Fruit fly (Drosophila melanogaster) Kc167 (cell line): Measurements from ENCODE around the gene Tspo.

ENCODE experiments used
- Myc ChIP-seq: fragments of >200 bp; optimal IDR thresholded peaks from 2 replicates; lab custom pipeline; 2017; ENCODE audit warnings: missing external identifiers
- Sin3A ChIP-seq: fragments of >200 bp; optimal IDR thresholded peaks from 2 replicates; lab custom pipeline; 2018; ENCODE audit warnings: missing external identifiers
- h ChIP-seq: fragments of >200 bp; optimal IDR thresholded peaks from 3 replicates; lab custom pipeline; 2018; ENCODE audit warnings: missing external identifiers
- insv ChIP-seq: fragments of >200 bp; optimal IDR thresholded peaks from 3 replicates; lab custom pipeline; 2018; ENCODE audit warnings: missing external identifiers
- psq ChIP-seq: fragments of >200 bp; optimal IDR thresholded peaks from 2 replicates; lab custom pipeline; 2017; ENCODE audit warnings: missing external identifiers
- ttk ChIP-seq: sonication (Bioruptor generic); optimal IDR thresholded peaks from 2 replicates; lab custom pipeline; 2017; ENCODE audit warnings: missing external identifiers

- TF ChIP-seq Sin3A (lab: Kevin White, UChicago) (no peak), psq (no peak), Myc (lab: Kevin White, UChicago) (no peak), ttk (no peak), insv (no peak), h (no peak)
Measured at dm6 chr2L:544444-545179, 14.8 kb upstream of the Tspo start, which contains the start of the genes Spp and nAChRbeta3.
